Worm (Caenorhabditis elegans) whole organism, L4/young adult: ENCODE results near the gene mlc-6.

Experiments used
- W03F9.2 ChIP-seq: fragments of 150-350 bp; optimal IDR thresholded peaks from 2 replicates; lab custom pipeline; 2014; ENCODE audit warnings: missing biosample characterization, missing genetic modification characterization
- dao-5 ChIP-seq: sonication (generic microtip); optimal IDR thresholded peaks from 2 replicates; lab custom pipeline; 2016; ENCODE audit warnings: missing genotype, missing genetic modification characterization, moderate library complexity, missing compliant biosample characterization
- him-1 ChIP-seq: sonication (generic microtip); optimal IDR thresholded peaks from 2 replicates; lab custom pipeline; 2016; ENCODE audit warnings: missing genotype, missing genetic modification reagents, missing genetic modification characterization, missing compliant biosample characterization

Gene mlc-6

ce11 chrX:14206321-14206720, 40.1 kb downstream of the mlc-6 start:
- TF ChIP-seq him-1: no peak
- no peak for TF ChIP-seq W03F9.2
- no peak for TF ChIP-seq dao-5 (tag; lab: Kevin White, UChicago)
